Worm (Caenorhabditis elegans) whole organism, L1 larva: ENCODE measurements around the gene C06C6.8.

Source experiments
- ama-1 ChIP-seq: fragments of 150-350 bp; optimal IDR thresholded peaks from 2 replicates; lab custom pipeline; 2014
- efl-1 ChIP-seq, 4 experiments: fragments of 150-350 bp; optimal IDR thresholded peaks in 3 of 4; peaks in 1 of 4; 1 replicate in 1 of 4; 2 replicates in 3 of 4; lab custom pipeline; 2014; ENCODE audit warnings: missing biosample characterization in 2 of 4, missing genetic modification characterization in 2 of 4, missing genetic modification reagents in 2 of 4
- fkh-10 ChIP-seq: sonication (generic microtip); optimal IDR thresholded peaks from 2 replicates; lab custom pipeline; 2017; ENCODE audit warnings: missing biosample characterization, missing genetic modification reagents, missing genetic modification characterization
- fkh-4 ChIP-seq: sonication (generic microtip); optimal IDR thresholded peaks from 2 replicates; lab custom pipeline; 2016; ENCODE audit warnings: missing compliant biosample characterization, missing genetic modification characterization, borderline replicate concordance
- jun-1 ChIP-seq: fragments of 150-350 bp; optimal IDR thresholded peaks from 2 replicates; lab custom pipeline; 2014; ENCODE audit warnings: missing biosample characterization, missing genetic modification reagents, missing genetic modification characterization
- lin-14 ChIP-seq: fragments of 200-800 bp; sonication (Bioruptor generic); optimal IDR thresholded peaks from 2 replicates; lab custom pipeline; 2018; ENCODE audit warnings: mild to moderate bottlenecking, missing genetic modification characterization, moderate library complexity, missing compliant biosample characterization
- nhr-76 ChIP-seq: sonication (generic microtip); optimal IDR thresholded peaks from 2 replicates; lab custom pipeline; 2017; ENCODE audit warnings: missing biosample characterization, missing genetic modification characterization
- nhr-77 ChIP-seq: fragments of 150-350 bp; optimal IDR thresholded peaks from 2 replicates; lab custom pipeline; 2014; ENCODE audit warnings: missing biosample characterization, missing genetic modification characterization
- nhr-84 ChIP-seq: sonication (generic microtip); optimal IDR thresholded peaks from 2 replicates; lab custom pipeline; 2017; ENCODE audit warnings: missing biosample characterization, missing genetic modification characterization
- pqm-1 ChIP-seq: sonication (generic microtip); optimal IDR thresholded peaks from 3 replicates; lab custom pipeline; 2017; ENCODE audit warnings: missing biosample characterization, missing genetic modification characterization
- skn-1 ChIP-seq: fragments of 150-350 bp; optimal IDR thresholded peaks from 2 replicates; lab custom pipeline; 2014; ENCODE audit warnings: missing biosample characterization, missing genetic modification characterization
- snpc-4 ChIP-seq: fragments of 150-350 bp; optimal IDR thresholded peaks from 2 replicates; lab custom pipeline; 2014; ENCODE audit warnings: missing biosample characterization, missing genetic modification characterization

DNA sequence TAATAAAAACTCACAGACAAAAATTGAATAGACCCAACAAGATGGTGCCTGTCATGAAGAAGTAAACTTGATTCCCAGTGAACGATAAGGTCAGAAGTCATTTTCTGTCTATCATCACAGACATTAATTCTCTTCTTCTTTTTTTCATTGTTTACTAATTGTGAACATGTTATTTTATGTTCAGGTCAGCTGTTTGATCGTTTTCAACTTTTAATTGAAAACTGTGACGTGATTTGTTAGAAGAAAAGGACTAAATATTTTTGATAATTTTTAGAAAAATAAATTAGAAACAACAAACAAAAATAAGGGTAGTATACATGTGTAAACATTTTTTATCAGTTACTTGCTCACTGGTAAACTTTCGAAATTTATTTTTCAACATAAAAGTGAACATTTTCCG is 27.3 kb upstream of the C06C6.8 start, which contains the start of gene F36G9.7:
- TF ChIP-seq ama-1 (lab: Kevin White, UChicago), result no peak
- TF ChIP-seq nhr-76 (tag; lab: Kevin White, UChicago), result no peak
- no peak for TF ChIP-seq fkh-10
- TF ChIP-seq skn-1 (tag; lab: Kevin White, UChicago), result no peak
- no peak for TF ChIP-seq fkh-4 (tag; lab: Kevin White, UChicago)
- TF ChIP-seq nhr-77 (tag; lab: Kevin White, UChicago), result no peak
- TF ChIP-seq efl-1 (optimal IDR thresholded peaks at IDR 0.05; lab: Kevin White, UChicago), result no peak
- no peak for TF ChIP-seq efl-1 (GFP tag; optimal IDR thresholded peaks at IDR 0.05 in 1 of 2; lab: Kevin White, UChicago)
- no peak for TF ChIP-seq lin-14
- no peak for TF ChIP-seq snpc-4 (tag; lab: Kevin White, UChicago)
- TF ChIP-seq jun-1 (tag; lab: Kevin White, UChicago), result no peak
- TF ChIP-seq nhr-84 (tag; lab: Kevin White, UChicago), result no peak
- TF ChIP-seq pqm-1 (tag; lab: Kevin White, UChicago), result no peak
